Fruit fly (Drosophila melanogaster) whole organism, embryonic: ENCODE data around the gene CG13917.

ENCODE experiments used
- B-H2 ChIP-seq: fragments of 200-800 bp; sonication (Bioruptor generic); optimal IDR thresholded peaks from 2 replicates; lab custom pipeline; 2018; ENCODE audit warnings: missing biosample characterization, mild to moderate bottlenecking, missing genetic modification characterization
- CG10274 ChIP-seq: fragments of 200-800 bp; sonication (Bioruptor generic); optimal IDR thresholded peaks from 3 replicates; lab custom pipeline; 2017; ENCODE audit warnings: missing biosample characterization, mild to moderate bottlenecking, missing genetic modification characterization
- CG10565 ChIP-seq: fragments of 200-800 bp; sonication (Bioruptor generic); optimal IDR thresholded peaks from 3 replicates; lab custom pipeline; 2016; ENCODE audit warnings: missing biosample characterization, mild to moderate bottlenecking, missing genetic modification characterization
- CG11093 ChIP-seq: fragments of 200-800 bp; sonication (Bioruptor generic); IDR thresholded peaks from 3 replicates; pipeline ENCODE4 v1.3.6; 2022; ENCODE audit warnings: missing biosample characterization, missing genetic modification characterization
- CG11504 ChIP-seq: fragments of 200-800 bp; sonication (Bioruptor generic); optimal IDR thresholded peaks from 3 replicates; lab custom pipeline; 2019; ENCODE audit warnings: missing biosample characterization, mild to moderate bottlenecking, missing genetic modification characterization, moderate library complexity
- CG12299 ChIP-seq: fragments of 200-800 bp; sonication (Bioruptor generic); optimal IDR thresholded peaks from 2 replicates; lab custom pipeline; 2018; ENCODE audit warnings: missing biosample characterization, mild to moderate bottlenecking, missing genetic modification characterization
- CG12391 ChIP-seq: fragments of 200-800 bp; sonication (Bioruptor generic); optimal IDR thresholded peaks from 3 replicates; lab custom pipeline; 2018; ENCODE audit warnings: missing biosample characterization, mild to moderate bottlenecking, missing genetic modification characterization, moderate library complexity
- CG1529 ChIP-seq: fragments of 200-800 bp; sonication (Bioruptor generic); optimal IDR thresholded peaks from 3 replicates; lab custom pipeline; 2018; ENCODE audit warnings: missing biosample characterization, missing genetic modification characterization
- CG16815 ChIP-seq: fragments of 200-800 bp; sonication (Bioruptor generic); optimal IDR thresholded peaks from 3 replicates; lab custom pipeline; 2017; ENCODE audit warnings: missing biosample characterization, mild to moderate bottlenecking, missing genetic modification characterization
- CG18764 ChIP-seq: fragments of 200-800 bp; sonication (Bioruptor generic); optimal IDR thresholded peaks from 3 replicates; lab custom pipeline; 2016; ENCODE audit warnings: missing biosample characterization, missing genetic modification characterization
- CG31441 ChIP-seq: fragments of 200-800 bp; sonication (Bioruptor generic); IDR thresholded peaks from 2 replicates; pipeline ENCODE4 v1.3.6; 2022; ENCODE audit warnings: missing biosample characterization, missing genetic modification characterization
- CG3726 ChIP-seq: fragments of 200-800 bp; sonication (Bioruptor generic); IDR thresholded peaks from 3 replicates; pipeline ENCODE4, ENCODE4 v1.3.6; 2022; ENCODE audit warnings: missing biosample characterization, missing genetic modification characterization
- CG4424 ChIP-seq: fragments of 200-800 bp; sonication (Bioruptor generic); optimal IDR thresholded peaks from 3 replicates; lab custom pipeline; 2016; ENCODE audit warnings: missing biosample characterization, missing genetic modification characterization
- CG4617 ChIP-seq: fragments of 200-800 bp; sonication (Bioruptor generic); optimal IDR thresholded peaks from 3 replicates; lab custom pipeline; 2016; ENCODE audit warnings: missing biosample characterization, missing genetic modification characterization, borderline replicate concordance
- CG4730 ChIP-seq: fragments of 200-800 bp; sonication (Bioruptor generic); IDR thresholded peaks from 2 replicates; pipeline ENCODE4 v1.3.6; 2022; ENCODE audit warnings: missing biosample characterization, missing genetic modification characterization
- CG7786 ChIP-seq: fragments of 200-800 bp; sonication (Bioruptor generic); optimal IDR thresholded peaks from 2 replicates; lab custom pipeline; 2016; ENCODE audit warnings: missing biosample characterization, missing genetic modification characterization
- CG7963 ChIP-seq: fragments of 200-800 bp; sonication (Bioruptor generic); IDR thresholded peaks from 3 replicates; pipeline ENCODE4 v1.3.6; 2022; ENCODE audit warnings: missing biosample characterization, missing genetic modification characterization; ENCODE audit not compliant: partially characterized antibody
- CG8089 ChIP-seq: fragments of 200-800 bp; sonication (Bioruptor generic); optimal IDR thresholded peaks from 3 replicates; lab custom pipeline; 2016; ENCODE audit warnings: missing biosample characterization, missing genetic modification characterization
- CG9609 ChIP-seq: fragments of 200-800 bp; sonication (Bioruptor generic); optimal IDR thresholded peaks from 3 replicates; lab custom pipeline; 2016; ENCODE audit warnings: missing biosample characterization, missing genetic modification characterization
- Dbx ChIP-seq: fragments of 200-800 bp; sonication (Bioruptor generic); IDR thresholded peaks from 3 replicates; pipeline ENCODE4 v1.3.6; 2022; ENCODE audit warnings: missing biosample characterization, missing genetic modification characterization
- Dek ChIP-seq: fragments of 200-800 bp; sonication (Bioruptor generic); optimal IDR thresholded peaks from 3 replicates; lab custom pipeline; 2019; ENCODE audit warnings: missing biosample characterization, mild to moderate bottlenecking, missing genetic modification characterization, moderate library complexity
- Dp ChIP-seq: fragments of 200-800 bp; sonication (Bioruptor generic); optimal IDR thresholded peaks from 2 replicates; lab custom pipeline; 2018; ENCODE audit warnings: missing biosample characterization, mild to moderate bottlenecking, missing genetic modification characterization, moderate library complexity
- Fer3 ChIP-seq: fragments of 200-800 bp; sonication (Bioruptor generic); optimal IDR thresholded peaks from 2 replicates; lab custom pipeline; 2018; ENCODE audit warnings: missing biosample characterization, mild to moderate bottlenecking, missing genetic modification characterization, moderate library complexity
- Gug ChIP-seq: fragments of 200-800 bp; sonication (Bioruptor generic); IDR thresholded peaks from 4 replicates; pipeline ENCODE4 v1.3.6; 2022; ENCODE audit warnings: missing biosample characterization, missing genetic modification characterization
- Hmx ChIP-seq: fragments of 200-800 bp; sonication (Bioruptor generic); optimal IDR thresholded peaks from 2 replicates; lab custom pipeline; 2016; ENCODE audit warnings: missing biosample characterization, missing genetic modification characterization
- Hr51 ChIP-seq, 2 experiments: fragments of 200-800 bp; sonication (Bioruptor generic); optimal IDR thresholded peaks; 2 replicates in 1 of 2; 3 replicates in 1 of 2; lab custom pipeline; 2016 to 2018; ENCODE audit warnings: missing biosample characterization in 2 of 2, missing genetic modification characterization in 2 of 2, mild to moderate bottlenecking in 1 of 2, moderate library complexity in 1 of 2
- Oaz ChIP-seq: fragments of 200-800 bp; sonication (Bioruptor generic); IDR thresholded peaks from 2 replicates; pipeline ENCODE4 v1.3.6; 2022; ENCODE audit warnings: missing biosample characterization, missing genetic modification characterization
- Six4 ChIP-seq: fragments of 200-800 bp; sonication (Bioruptor generic); optimal IDR thresholded peaks from 2 replicates; lab custom pipeline; 2016; ENCODE audit warnings: missing biosample characterization, missing genetic modification characterization
- Stat92E ChIP-seq, 3 experiments: fragments of >200 bp in 2 of 3; fragments of 200-800 bp in 1 of 3; sonication (Bioruptor generic) in 1 of 3; optimal IDR thresholded peaks; 2 replicates each; lab custom pipeline; 2017 to 2019; ENCODE audit warnings: missing biosample characterization in 3 of 3, missing genetic modification characterization in 3 of 3, mild to moderate bottlenecking in 1 of 3, moderate library complexity in 1 of 3
- ac ChIP-seq: fragments of 200-800 bp; sonication (Bioruptor generic); optimal IDR thresholded peaks from 3 replicates; lab custom pipeline; 2017; ENCODE audit warnings: missing biosample characterization, mild to moderate bottlenecking, missing genetic modification characterization
- btn ChIP-seq: fragments of 200-800 bp; sonication (Bioruptor generic); optimal IDR thresholded peaks from 2 replicates; lab custom pipeline; 2016; ENCODE audit warnings: missing biosample characterization, missing genetic modification characterization
- dati ChIP-seq: fragments of 200-800 bp; sonication (Bioruptor generic); IDR thresholded peaks from 2 replicates; pipeline ENCODE4 v1.3.6; 2022; ENCODE audit warnings: missing biosample characterization, missing genetic modification characterization
- dm ChIP-seq: fragments of 200-800 bp; sonication (Bioruptor generic); optimal IDR thresholded peaks from 3 replicates; lab custom pipeline; 2016; ENCODE audit warnings: missing biosample characterization, missing genetic modification characterization
- dmrt99B ChIP-seq: fragments of 200-800 bp; sonication (Bioruptor generic); optimal IDR thresholded peaks from 2 replicates; lab custom pipeline; 2018; ENCODE audit warnings: missing biosample characterization, mild to moderate bottlenecking, missing genetic modification characterization, moderate library complexity
- ems ChIP-seq: fragments of 200-800 bp; sonication (Bioruptor generic); optimal IDR thresholded peaks from 3 replicates; lab custom pipeline; 2016; ENCODE audit warnings: missing biosample characterization, missing genetic modification characterization
- exex ChIP-seq: fragments of 200-800 bp; sonication (Bioruptor generic); optimal IDR thresholded peaks from 4 replicates; lab custom pipeline; 2018; ENCODE audit warnings: missing biosample characterization, mild to moderate bottlenecking, missing genetic modification characterization, moderate library complexity
- inv ChIP-seq: fragments of 200-800 bp; sonication (Bioruptor generic); IDR thresholded peaks from 2 replicates; pipeline ENCODE4 v1.3.6; 2022; ENCODE audit warnings: missing biosample characterization, missing genetic modification characterization; ENCODE audit not compliant: partially characterized antibody
- nerfin-2 ChIP-seq: fragments of 200-800 bp; sonication (Bioruptor generic); IDR thresholded peaks from 2 replicates; pipeline ENCODE4 v1.3.6; 2022; ENCODE audit warnings: missing biosample characterization, missing genetic modification characterization; ENCODE audit not compliant: partially characterized antibody
- phol ChIP-seq: fragments of 200-800 bp; sonication (Bioruptor generic); optimal IDR thresholded peaks from 3 replicates; lab custom pipeline; 2018; ENCODE audit warnings: missing biosample characterization, mild to moderate bottlenecking, missing genetic modification characterization, moderate library complexity
- pita ChIP-seq: fragments of 200-800 bp; sonication (Bioruptor generic); optimal IDR thresholded peaks from 2 replicates; lab custom pipeline; 2017; ENCODE audit warnings: missing biosample characterization, mild to moderate bottlenecking, missing genetic modification characterization
- sc ChIP-seq, 3 experiments: fragments of >200 bp in 2 of 3; fragments of 200-800 bp in 1 of 3; sonication (Bioruptor generic) in 1 of 3; optimal IDR thresholded peaks; 2 replicates in 2 of 3; 3 replicates in 1 of 3; lab custom pipeline; 2017; ENCODE audit warnings: mild to moderate bottlenecking in 1 of 3, missing biosample characterization in 1 of 3, missing genetic modification characterization in 1 of 3, missing genetic modification reagents in 1 of 3
- slp2 ChIP-seq: fragments of 200-800 bp; sonication (Bioruptor generic); optimal IDR thresholded peaks from 2 replicates; lab custom pipeline; 2016; ENCODE audit warnings: missing biosample characterization, missing genetic modification characterization
- sob ChIP-seq: fragments of 200-800 bp; sonication (Bioruptor generic); IDR thresholded peaks from 2 replicates; pipeline ENCODE4 v1.3.6; 2022; ENCODE audit warnings: missing biosample characterization, missing genetic modification characterization
- tio ChIP-seq: fragments of 200-800 bp; sonication (Bioruptor generic); optimal IDR thresholded peaks from 2 replicates; lab custom pipeline; 2017; ENCODE audit warnings: missing biosample characterization, missing genetic modification characterization, inconsistent platforms
- tup ChIP-seq: fragments of 200-800 bp; sonication (Bioruptor generic); optimal IDR thresholded peaks from 2 replicates; lab custom pipeline; 2016; ENCODE audit warnings: missing biosample characterization, mild to moderate bottlenecking, missing genetic modification characterization, moderate library complexity
- usp ChIP-seq: fragments of >200 bp; optimal IDR thresholded peaks from 2 replicates; lab custom pipeline; 2017; ENCODE audit warnings: missing biosample characterization, missing genetic modification characterization
- wdn ChIP-seq: fragments of 200-800 bp; sonication (Bioruptor generic); IDR thresholded peaks from 2 replicates; pipeline ENCODE4 v1.3.6; 2022; ENCODE audit warnings: missing biosample characterization, missing genetic modification characterization
- wor ChIP-seq: fragments of 200-800 bp; sonication (Bioruptor generic); IDR thresholded peaks from 2 replicates; pipeline ENCODE4 v1.3.6; 2022; ENCODE audit warnings: missing biosample characterization, missing genetic modification characterization
- zfh1 ChIP-seq: fragments of 200-800 bp; sonication (Bioruptor generic); IDR thresholded peaks from 3 replicates; pipeline ENCODE4 v1.3.6; 2022; ENCODE audit warnings: missing biosample characterization, missing genetic modification characterization

Gene CG13917

DNA sequence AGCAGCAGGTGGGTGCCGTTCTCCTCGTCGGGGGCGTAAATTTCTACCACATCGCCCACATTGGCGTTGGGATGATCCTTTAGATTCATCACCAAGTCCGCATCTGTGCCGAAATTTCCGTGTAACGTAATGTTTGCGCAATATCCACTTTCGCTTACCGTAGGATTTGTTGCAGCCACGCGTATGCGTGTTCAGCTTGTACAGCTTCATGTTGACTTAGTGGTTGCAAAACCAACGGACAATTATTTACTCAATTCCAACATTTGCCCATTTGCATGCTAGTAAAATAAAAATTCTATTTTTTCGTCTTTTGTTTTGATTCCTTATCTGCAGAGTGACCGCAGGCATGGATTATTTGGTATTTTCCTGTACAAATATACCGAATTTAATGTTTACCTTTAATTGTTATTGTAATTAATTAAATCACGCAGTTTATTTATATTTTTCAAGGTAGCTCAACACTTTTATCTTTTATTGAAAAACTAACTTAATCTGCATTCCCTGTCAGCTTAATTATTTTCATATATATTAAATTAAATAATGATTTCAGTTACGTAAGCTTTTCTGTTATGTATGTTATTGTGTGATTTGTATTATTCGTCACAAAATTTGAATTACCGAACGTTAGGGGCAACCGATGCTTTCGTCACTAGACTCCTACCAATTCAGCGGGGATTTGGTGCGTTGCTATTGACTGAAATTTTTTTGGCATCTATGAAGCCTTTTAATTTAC, 42.6 kb upstream of the CG13917 start, which contains the start of gene Iml1 (continued):
- TF ChIP-seq CG18764 = no peak
- no peak for TF ChIP-seq ac (GFP tag; lab: Kevin White, UChicago)
- no peak for TF ChIP-seq dm (GFP tag; lab: Kevin White, UChicago)
- peak; percentile 29 for TF ChIP-seq Six4
- peak; percentile 52 for TF ChIP-seq phol (tag; lab: Kevin White, UChicago)
- TF ChIP-seq CG16815 (GFP tag; lab: Kevin White, UChicago) = no peak
- TF ChIP-seq CG8089 (GFP tag; lab: Kevin White, UChicago) = no peak
- TF ChIP-seq CG7786 (GFP tag; lab: Kevin White, UChicago) = no peak
- TF ChIP-seq dati (GFP tag; lab: Robert Waterston, UW) = no peak
- no peak for TF ChIP-seq Hr51 (GFP tag; optimal IDR thresholded peaks at IDR 0.05; lab: Kevin White, UChicago)
- TF ChIP-seq CG11093 = no peak
- TF ChIP-seq Fer3 (tag; lab: Kevin White, UChicago) = no peak
- TF ChIP-seq Dp = no peak
- TF ChIP-seq wdn (GFP tag; lab: Robert Waterston, UW) = no peak
- TF ChIP-seq usp (GFP tag; lab: Kevin White, UChicago) = no peak
- peak; percentile 78 for TF ChIP-seq Gug (GFP tag; lab: Robert Waterston, UW)
- no peak for TF ChIP-seq tup (GFP tag; lab: Kevin White, UChicago)
- TF ChIP-seq CG1529 (GFP tag; lab: Kevin White, UChicago) = no peak
- no peak for TF ChIP-seq inv (GFP tag; lab: Robert Waterston, UW)
- no peak for TF ChIP-seq Hmx (GFP tag; lab: Kevin White, UChicago)
- TF ChIP-seq CG12391 = peak; percentile 68
- no peak for TF ChIP-seq CG7963 (GFP tag; lab: Robert Waterston, UW)
- TF ChIP-seq CG4730 (GFP tag; lab: Robert Waterston, UW) = no peak
- no peak for TF ChIP-seq CG11504 (tag; lab: Kevin White, UChicago)
- TF ChIP-seq CG4424 = peak; percentile 61
- TF ChIP-seq wor (GFP tag; lab: Robert Waterston, UW) = no peak
- TF ChIP-seq Dbx (GFP tag; lab: Robert Waterston, UW) = no peak
- TF ChIP-seq CG10565 (GFP tag; lab: Kevin White, UChicago) = no peak
- no peak for TF ChIP-seq Dek (tag; lab: Kevin White, UChicago)
- no peak for TF ChIP-seq CG9609 (GFP tag; lab: Kevin White, UChicago)
- no peak for TF ChIP-seq ems (GFP tag; lab: Kevin White, UChicago)
- no peak for TF ChIP-seq pita (GFP tag; lab: Kevin White, UChicago)
- no peak for TF ChIP-seq slp2 (GFP tag; lab: Kevin White, UChicago)
- no peak for TF ChIP-seq B-H2 (GFP tag; lab: Kevin White, UChicago)
- TF ChIP-seq CG4617 (GFP tag; lab: Kevin White, UChicago) = peak; percentile 44
- no peak for TF ChIP-seq CG31441 (GFP tag; lab: Robert Waterston, UW)
- no peak for TF ChIP-seq nerfin-2 (GFP tag; lab: Robert Waterston, UW)
- no peak for TF ChIP-seq CG3726 (GFP tag; lab: Robert Waterston, UW)
- peak; percentile 30 for TF ChIP-seq CG12299 (tag; lab: Kevin White, UChicago)
- no peak for TF ChIP-seq dmrt99B (tag; lab: Kevin White, UChicago)
- no peak for TF ChIP-seq CG10274
- peak; percentile 49 for TF ChIP-seq exex (tag; lab: Kevin White, UChicago)
- no peak for TF ChIP-seq zfh1 (GFP tag; lab: Robert Waterston, UW)
- no peak for TF ChIP-seq sc (optimal IDR thresholded peaks at IDR 0.05; lab: Kevin White, UChicago)
- TF ChIP-seq sc (GFP tag; optimal IDR thresholded peaks at IDR 0.05; lab: Kevin White, UChicago) = no peak
- no peak for TF ChIP-seq tio (GFP tag; lab: Kevin White, UChicago)
- TF ChIP-seq Stat92E (GFP tag; optimal IDR thresholded peaks at IDR 0.05; lab: Kevin White, UChicago) = no peak
- TF ChIP-seq sob (GFP tag; lab: Robert Waterston, UW) = peak; percentile 63
- TF ChIP-seq btn (GFP tag; lab: Kevin White, UChicago) = no peak
- TF ChIP-seq Oaz = no peak
